Worm (Caenorhabditis elegans) whole organism, mixed stage, embryonic: ENCODE measurements around the gene zipt-17.

ENCODE experiments used
- bed-3 ChIP-seq: fragments of 200-800 bp; sonication (Bioruptor generic); optimal IDR thresholded peaks from 3 replicates; lab custom pipeline; 2018; ENCODE audit warnings: mild to moderate bottlenecking, missing genetic modification characterization, moderate library complexity, missing compliant biosample characterization
- blmp-1 ChIP-seq: fragments of 150-350 bp; optimal IDR thresholded peaks from 2 replicates; lab custom pipeline; 2014; ENCODE audit warnings: missing biosample characterization, missing genetic modification characterization
- ceh-39 ChIP-seq: fragments of 150-350 bp; optimal IDR thresholded peaks from 2 replicates; lab custom pipeline; 2014; ENCODE audit warnings: missing biosample characterization, missing genetic modification characterization
- ceh-83 ChIP-seq: fragments of 200-800 bp; sonication (Bioruptor generic); optimal IDR thresholded peaks from 2 replicates; lab custom pipeline; 2018; ENCODE audit warnings: mild to moderate bottlenecking, missing genetic modification characterization, missing compliant biosample characterization
- ces-1 ChIP-seq: fragments of 150-350 bp; optimal IDR thresholded peaks from 2 replicates; lab custom pipeline; 2014; ENCODE audit warnings: missing biosample characterization, missing genetic modification reagents, missing genetic modification characterization
- cnd-1 ChIP-seq: fragments of 200-800 bp; sonication (Bioruptor generic); optimal IDR thresholded peaks from 2 replicates; lab custom pipeline; 2018; ENCODE audit warnings: mild to moderate bottlenecking, missing genetic modification characterization, missing compliant biosample characterization
- drap-1 ChIP-seq: fragments of 200-800 bp; sonication (Bioruptor generic); optimal IDR thresholded peaks from 3 replicates; lab custom pipeline; 2018; ENCODE audit warnings: mild to moderate bottlenecking, missing genetic modification characterization, missing compliant biosample characterization
- elt-1 ChIP-seq: sonication (generic microtip); optimal IDR thresholded peaks from 2 replicates; lab custom pipeline; 2017; ENCODE audit warnings: missing genetic modification characterization, mild to moderate bottlenecking, missing compliant biosample characterization, antibody characterized with exemption, moderate library complexity, borderline replicate concordance; ENCODE audit not compliant: insufficient read depth
- elt-3 ChIP-seq: fragments of 150-350 bp; optimal IDR thresholded peaks from 2 replicates; lab custom pipeline; 2014; ENCODE audit warnings: missing biosample characterization, missing genetic modification characterization
- flh-1 ChIP-seq: fragments of 200-800 bp; sonication (Bioruptor generic); optimal IDR thresholded peaks from 2 replicates; lab custom pipeline; 2018; ENCODE audit warnings: mild to moderate bottlenecking, missing genetic modification characterization, moderate library complexity, missing compliant biosample characterization
- ham-2 ChIP-seq: fragments of 200-800 bp; sonication (Bioruptor generic); optimal IDR thresholded peaks from 2 replicates; lab custom pipeline; 2018; ENCODE audit warnings: mild to moderate bottlenecking, missing genetic modification characterization, missing compliant biosample characterization
- hlh-1 ChIP-seq: fragments of 150-350 bp; optimal IDR thresholded peaks from 2 replicates; lab custom pipeline; 2014; ENCODE audit warnings: missing biosample characterization, missing genetic modification reagents, missing genetic modification characterization
- lin-13 ChIP-seq: fragments of 150-350 bp; optimal IDR thresholded peaks from 2 replicates; lab custom pipeline; 2014; ENCODE audit warnings: missing biosample characterization, missing genetic modification characterization
- lin-32 ChIP-seq: fragments of 200-800 bp; sonication (Bioruptor generic); optimal IDR thresholded peaks from 2 replicates; lab custom pipeline; 2018; ENCODE audit warnings: mild to moderate bottlenecking, missing genetic modification characterization, missing compliant biosample characterization
- lsy-2 ChIP-seq: fragments of 150-350 bp; optimal IDR thresholded peaks from 2 replicates; lab custom pipeline; 2014; ENCODE audit warnings: missing biosample characterization, missing genetic modification characterization
- mab-5 ChIP-seq: fragments of 150-350 bp; optimal IDR thresholded peaks from 2 replicates; lab custom pipeline; 2014; ENCODE audit warnings: missing biosample characterization, missing genetic modification characterization
- mep-1 ChIP-seq: fragments of 150-350 bp; optimal IDR thresholded peaks from 2 replicates; lab custom pipeline; 2017; ENCODE audit warnings: missing biosample characterization, missing genetic modification reagents, missing genetic modification characterization, inconsistent platforms
- mls-2 ChIP-seq: sonication (generic microtip); optimal IDR thresholded peaks from 2 replicates; lab custom pipeline; 2016; ENCODE audit warnings: mild to moderate bottlenecking, missing genetic modification characterization, moderate library complexity, missing compliant biosample characterization
- nhr-12 ChIP-seq: fragments of 150-350 bp; optimal IDR thresholded peaks from 2 replicates; lab custom pipeline; 2014; ENCODE audit warnings: missing biosample characterization, missing genetic modification characterization
- nhr-2 ChIP-seq: fragments of 150-350 bp; optimal IDR thresholded peaks from 2 replicates; lab custom pipeline; 2014; ENCODE audit warnings: missing biosample characterization, missing genetic modification characterization
- nhr-237 ChIP-seq: fragments of 150-350 bp; optimal IDR thresholded peaks from 2 replicates; lab custom pipeline; 2014; ENCODE audit warnings: missing biosample characterization, missing genetic modification characterization
- nhr-28 ChIP-seq: fragments of 150-350 bp; optimal IDR thresholded peaks from 2 replicates; lab custom pipeline; 2014; ENCODE audit warnings: missing biosample characterization, missing genetic modification characterization
- nhr-76 ChIP-seq: sonication (generic microtip); optimal IDR thresholded peaks from 2 replicates; lab custom pipeline; 2017; ENCODE audit warnings: missing biosample characterization, missing genetic modification characterization
- pha-4 ChIP-seq: fragments of 150-350 bp; optimal IDR thresholded peaks from 2 replicates; lab custom pipeline; 2018; ENCODE audit warnings: missing biosample characterization, missing genetic modification reagents, missing genetic modification characterization
- sem-2 ChIP-seq: fragments of 200-800 bp; sonication (Bioruptor generic); optimal IDR thresholded peaks from 2 replicates; lab custom pipeline; 2018; ENCODE audit warnings: mild to moderate bottlenecking, missing genetic modification characterization, missing compliant biosample characterization
- snpc-4 ChIP-seq: fragments of 150-350 bp; optimal IDR thresholded peaks from 2 replicates; lab custom pipeline; 2014; ENCODE audit warnings: missing biosample characterization, missing genetic modification characterization
- sptf-1 ChIP-seq: sonication (generic microtip); optimal IDR thresholded peaks from 2 replicates; lab custom pipeline; 2017; ENCODE audit warnings: mild to moderate bottlenecking, missing genetic modification characterization, moderate library complexity, missing compliant biosample characterization
- unc-120 ChIP-seq: sonication (generic microtip); optimal IDR thresholded peaks from 2 replicates; lab custom pipeline; 2017; ENCODE audit warnings: missing genetic modification characterization, missing compliant biosample characterization; ENCODE audit not compliant: poor library complexity, severe bottlenecking
- unc-39 ChIP-seq: fragments of 150-350 bp; optimal IDR thresholded peaks from 2 replicates; lab custom pipeline; 2014; ENCODE audit warnings: missing biosample characterization, missing genetic modification characterization
- unc-62 ChIP-seq: fragments of 150-350 bp; optimal IDR thresholded peaks from 2 replicates; lab custom pipeline; 2014; ENCODE audit warnings: missing biosample characterization, missing genetic modification reagents, missing genetic modification characterization
- zip-8 ChIP-seq: fragments of 150-350 bp; optimal IDR thresholded peaks from 2 replicates; lab custom pipeline; 2014; ENCODE audit warnings: missing biosample characterization, missing genetic modification characterization
- ztf-11 ChIP-seq: fragments of 150-350 bp; optimal IDR thresholded peaks from 2 replicates; lab custom pipeline; 2014; ENCODE audit warnings: missing biosample characterization, missing genetic modification characterization

Gene zipt-17

DNA sequence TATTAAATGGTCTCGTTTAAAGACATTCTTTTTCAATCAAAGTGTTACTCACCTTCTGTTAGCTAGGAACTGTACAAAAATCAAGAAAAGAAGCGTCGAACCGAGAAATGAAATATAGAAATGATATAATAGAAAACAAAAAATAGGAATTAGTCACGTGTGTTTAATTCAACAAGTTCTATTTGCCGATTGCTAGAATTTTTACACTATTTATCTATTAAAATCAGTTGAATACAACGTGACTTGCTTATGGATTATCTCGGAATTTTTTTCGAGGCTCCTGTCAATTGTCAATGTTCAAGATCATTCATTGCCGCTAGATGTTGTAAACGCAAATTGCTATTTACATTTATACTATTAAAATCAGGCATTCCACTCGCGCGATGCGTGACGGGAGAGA, at the start of gene zipt-17:
Gene zipt-17, minus strand, starts transcription at position 101 of the 400 bp plus-strand sequence.
- no peak for TF ChIP-seq nhr-237 (tag; lab: Kevin White, UChicago)
- TF ChIP-seq unc-62 (GFP tag; lab: Kevin White, UChicago) = no peak
- no peak for TF ChIP-seq nhr-2 (tag; lab: Kevin White, UChicago)
- no peak for TF ChIP-seq mep-1 (tag; lab: Kevin White, UChicago)
- TF ChIP-seq elt-1 (tag; lab: Kevin White, UChicago) = no peak
- no peak for TF ChIP-seq lin-13
- no peak for TF ChIP-seq elt-3 (tag; lab: Kevin White, UChicago)
- no peak for TF ChIP-seq ztf-11 (tag; lab: Kevin White, UChicago)
- no peak for TF ChIP-seq hlh-1
- no peak for TF ChIP-seq blmp-1 (tag; lab: Kevin White, UChicago)
- TF ChIP-seq nhr-12 = no peak
- no peak for TF ChIP-seq ham-2
- no peak for TF ChIP-seq ceh-83
- no peak for TF ChIP-seq lin-32
- no peak for TF ChIP-seq mls-2 (tag; lab: Kevin White, UChicago)
- no peak for TF ChIP-seq nhr-28
- no peak for TF ChIP-seq ces-1

DNA sequence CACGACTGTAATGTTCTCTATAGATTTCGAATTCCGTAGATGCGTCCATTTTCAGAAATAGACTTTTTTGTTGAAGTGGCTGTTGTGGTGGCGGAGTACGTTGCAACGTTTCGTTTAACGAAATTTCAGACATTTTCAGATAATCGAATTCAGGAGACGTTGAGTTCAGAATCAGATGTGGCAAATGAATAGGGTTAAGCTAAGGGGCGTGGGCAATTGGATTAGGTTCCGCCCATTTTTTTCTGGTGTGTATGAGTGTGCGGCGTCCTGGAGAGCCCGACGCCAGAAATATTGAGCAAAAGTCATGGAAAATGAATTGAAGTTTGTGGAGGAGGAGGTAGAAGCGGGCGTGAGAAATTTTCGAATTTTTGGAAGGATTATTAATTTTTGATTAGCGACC, 46.1 kb upstream of the zipt-17 start:
- TF ChIP-seq elt-3 (tag; lab: Kevin White, UChicago) (no peak), snpc-4 (tag; lab: Kevin White, UChicago) (no peak), drap-1 (GFP tag; lab: Kevin White, UChicago) (no peak), nhr-2 (tag; lab: Kevin White, UChicago) (no peak), ces-1 (no peak), nhr-76 (tag; lab: Kevin White, UChicago) (no peak), nhr-12 (no peak)

DNA sequence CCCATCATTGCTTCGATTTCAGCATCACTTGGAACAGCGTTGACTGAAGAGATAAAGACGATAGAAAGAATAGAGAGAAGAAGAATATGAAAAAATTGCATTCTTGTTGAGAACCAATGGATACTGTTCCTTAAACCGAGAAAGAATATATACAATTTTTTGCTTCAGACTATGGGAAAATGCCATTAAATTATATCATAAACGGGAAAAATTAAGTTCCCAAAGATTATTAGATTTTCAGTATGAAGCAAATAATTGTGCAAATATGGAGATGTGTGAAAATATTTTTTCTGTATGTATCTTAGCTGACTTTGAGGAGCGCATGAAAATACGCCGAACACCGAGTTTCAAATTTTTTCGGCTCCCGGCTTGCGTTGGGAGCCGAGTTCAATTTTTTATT, 40.3 kb upstream of the zipt-17 start, which contains the start of gene T02D1.9:
Gene T02D1.9, minus strand, starts transcription at position 101 of the 400 bp plus-strand sequence.
- TF ChIP-seq lsy-2 (tag; lab: Kevin White, UChicago) = no peak
- no peak for TF ChIP-seq cnd-1 (tag; lab: Kevin White, UChicago)
- TF ChIP-seq nhr-28 = no peak
- TF ChIP-seq ces-1 = no peak
- TF ChIP-seq ceh-39 (tag; lab: Kevin White, UChicago) = no peak
- TF ChIP-seq nhr-12 = no peak
- no peak for TF ChIP-seq ham-2
- TF ChIP-seq sem-2 = no peak
- TF ChIP-seq nhr-2 (tag; lab: Kevin White, UChicago) = no peak

DNA sequence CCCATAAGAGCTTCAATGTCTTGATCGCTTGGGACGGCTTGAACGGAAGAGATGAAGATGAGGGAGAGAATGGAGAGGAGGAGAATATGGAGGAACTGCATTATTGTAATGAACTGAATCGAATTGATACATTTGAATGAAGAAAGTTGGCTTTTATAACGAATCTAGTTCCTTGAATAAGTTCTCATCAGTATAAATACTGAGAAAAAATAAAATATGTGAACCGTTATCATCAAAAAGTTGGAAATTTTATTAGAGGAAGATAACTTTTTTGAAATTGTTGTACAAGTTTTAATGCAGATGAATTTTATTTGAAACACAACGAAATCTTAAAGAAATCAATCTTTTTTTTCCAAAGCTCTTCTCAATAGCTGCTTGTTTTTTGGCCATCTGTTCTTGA, 39.8 kb upstream of the zipt-17 start, which contains the start of gene T02D1.7:
Gene T02D1.7, minus strand, starts transcription at position 101 of the 400 bp plus-strand sequence.
- TF ChIP-seq mab-5 (tag; lab: Kevin White, UChicago) = no peak
- no peak for TF ChIP-seq flh-1 (GFP tag; lab: Kevin White, UChicago)
- TF ChIP-seq sptf-1 (tag; lab: Kevin White, UChicago) = no peak
- no peak for TF ChIP-seq cnd-1 (tag; lab: Kevin White, UChicago)
- TF ChIP-seq unc-120 = no peak
- no peak for TF ChIP-seq pha-4
- no peak for TF ChIP-seq sem-2
- TF ChIP-seq nhr-28 = no peak
- TF ChIP-seq lin-32 = no peak
- no peak for TF ChIP-seq drap-1 (GFP tag; lab: Kevin White, UChicago)
- no peak for TF ChIP-seq unc-39 (tag; lab: Kevin White, UChicago)
- TF ChIP-seq ceh-83 = no peak
- TF ChIP-seq nhr-12 = no peak
- no peak for TF ChIP-seq nhr-76 (tag; lab: Kevin White, UChicago)
- no peak for TF ChIP-seq snpc-4 (tag; lab: Kevin White, UChicago)
- no peak for TF ChIP-seq lsy-2 (tag; lab: Kevin White, UChicago)
- TF ChIP-seq zip-8 = no peak

DNA sequence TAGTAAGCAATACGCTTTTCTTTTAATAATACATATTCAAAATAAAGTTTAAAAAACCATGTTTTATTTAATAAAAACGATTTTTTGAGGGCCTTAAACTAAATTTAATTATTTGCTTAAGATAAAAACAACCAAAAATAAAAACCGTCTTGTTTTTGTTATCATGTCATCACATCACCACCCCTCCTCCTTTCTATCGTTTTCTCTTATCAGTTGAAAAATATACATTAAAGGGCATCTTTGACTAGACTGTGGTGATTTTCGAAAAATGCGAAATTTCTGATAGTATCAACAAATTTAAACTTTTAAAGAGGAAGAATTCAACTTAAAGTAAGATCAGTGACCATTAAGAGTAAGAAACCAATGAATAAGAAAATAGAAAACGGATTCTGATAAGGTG, 38.9 kb upstream of the zipt-17 start:
- no peak for TF ChIP-seq blmp-1 (tag; lab: Kevin White, UChicago)
- no peak for TF ChIP-seq nhr-76 (tag; lab: Kevin White, UChicago)
- no peak for TF ChIP-seq mab-5 (tag; lab: Kevin White, UChicago)
- no peak for TF ChIP-seq drap-1 (GFP tag; lab: Kevin White, UChicago)
- no peak for TF ChIP-seq nhr-12
- no peak for TF ChIP-seq ceh-39 (tag; lab: Kevin White, UChicago)
- TF ChIP-seq ces-1 = no peak
- TF ChIP-seq mep-1 (tag; lab: Kevin White, UChicago) = no peak
- TF ChIP-seq bed-3 (GFP tag; lab: Kevin White, UChicago) = no peak
- no peak for TF ChIP-seq hlh-1
- no peak for TF ChIP-seq pha-4
- no peak for TF ChIP-seq snpc-4 (tag; lab: Kevin White, UChicago)
- TF ChIP-seq, all 35 proteins: peak for 0
